Worm (Caenorhabditis elegans): ENCODE data around the gene F35C8.8.

ce11 chrX:5355253-5355652 is 17.2 kb downstream of the F35C8.8 start:
- TF ChIP-seq lin-39 (tag; optimal IDR thresholded peaks at IDR 0.05) (no peak), nhr-77 (tag; optimal IDR thresholded peaks at IDR 0.05) (no peak)
